Worm (Caenorhabditis elegans) whole organism, late embryonic: Measurements from ENCODE around the gene aldo-1.

Experiments used
- C08G9.2 ChIP-seq: sonication (generic microtip); optimal IDR thresholded peaks from 2 replicates; lab custom pipeline; 2016; ENCODE audit warnings: mild to moderate bottlenecking, missing genetic modification characterization, moderate library complexity, missing compliant biosample characterization
- ceh-19 ChIP-seq: fragments of 200-800 bp; sonication (Bioruptor generic); optimal IDR thresholded peaks from 2 replicates; lab custom pipeline; 2018; ENCODE audit warnings: mild to moderate bottlenecking, missing genetic modification characterization, missing compliant biosample characterization
- ceh-2 ChIP-seq: sonication (generic microtip); optimal IDR thresholded peaks from 2 replicates; lab custom pipeline; 2016; ENCODE audit warnings: missing genotype, missing genetic modification characterization, missing compliant biosample characterization
- ceh-34 ChIP-seq: sonication (generic microtip); optimal IDR thresholded peaks from 2 replicates; lab custom pipeline; 2016; ENCODE audit warnings: mild to moderate bottlenecking, missing genetic modification characterization, missing compliant biosample characterization
- ceh-45 ChIP-seq: fragments of 200-800 bp; sonication (Bioruptor generic); IDR thresholded peaks from 2 replicates; pipeline ENCODE4 v1.3.6; 2022; ENCODE audit warnings: missing genetic modification reagents, missing genetic modification characterization, missing compliant biosample characterization
- ceh-9 ChIP-seq: sonication (generic microtip); optimal IDR thresholded peaks from 2 replicates; lab custom pipeline; 2016; ENCODE audit warnings: mild to moderate bottlenecking, missing genetic modification characterization, inconsistent platforms, missing compliant biosample characterization
- elt-4 ChIP-seq: sonication (generic microtip); optimal IDR thresholded peaks from 2 replicates; lab custom pipeline; 2016; ENCODE audit warnings: missing genetic modification characterization, missing compliant biosample characterization
- fax-1 ChIP-seq: sonication (generic microtip); optimal IDR thresholded peaks from 2 replicates; lab custom pipeline; 2016; ENCODE audit warnings: missing genotype, missing genetic modification characterization, missing compliant biosample characterization
- fkh-10 ChIP-seq: fragments of 150-350 bp; optimal IDR thresholded peaks from 2 replicates; lab custom pipeline; 2014; ENCODE audit warnings: missing biosample characterization, missing genetic modification reagents, missing genetic modification characterization
- gmeb-2 ChIP-seq: sonication (generic microtip); optimal IDR thresholded peaks from 2 replicates; lab custom pipeline; 2016; ENCODE audit warnings: missing genetic modification characterization, inconsistent platforms, missing compliant biosample characterization
- hlh-13 ChIP-seq: fragments of 200-800 bp; sonication (Bioruptor generic); optimal IDR thresholded peaks from 2 replicates; lab custom pipeline; 2018; ENCODE audit warnings: mild to moderate bottlenecking, missing genetic modification characterization, missing compliant biosample characterization
- hlh-15 ChIP-seq: sonication (generic microtip); optimal IDR thresholded peaks from 2 replicates; lab custom pipeline; 2016; ENCODE audit warnings: missing genetic modification characterization, missing compliant biosample characterization
- hlh-30 ChIP-seq: sonication (generic microtip); optimal IDR thresholded peaks from 2 replicates; lab custom pipeline; 2017; ENCODE audit warnings: antibody characterized with exemption, missing genetic modification characterization, missing compliant biosample characterization; ENCODE audit not compliant: insufficient read depth
- hlh-8 ChIP-seq: sonication (generic microtip); optimal IDR thresholded peaks from 2 replicates; lab custom pipeline; 2016; ENCODE audit warnings: missing genotype, missing genetic modification characterization, missing compliant biosample characterization
- lim-6 ChIP-seq: sonication (generic microtip); optimal IDR thresholded peaks from 2 replicates; lab custom pipeline; 2016; ENCODE audit warnings: missing genetic modification characterization, missing compliant biosample characterization
- madf-2 ChIP-seq: sonication (generic microtip); optimal IDR thresholded peaks from 2 replicates; lab custom pipeline; 2017; ENCODE audit warnings: missing genetic modification characterization, missing compliant biosample characterization
- nhr-232 ChIP-seq: sonication (generic microtip); optimal IDR thresholded peaks from 2 replicates; lab custom pipeline; 2016; ENCODE audit warnings: missing genetic modification characterization, missing compliant biosample characterization
- pha-2 ChIP-seq: sonication (generic microtip); optimal IDR thresholded peaks from 2 replicates; lab custom pipeline; 2017; ENCODE audit warnings: mild to moderate bottlenecking, missing genetic modification characterization, missing compliant biosample characterization
- pha-4 ChIP-seq: fragments of 150-350 bp; optimal IDR thresholded peaks from 2 replicates; lab custom pipeline; 2018; ENCODE audit warnings: missing biosample characterization, missing genetic modification reagents, missing genetic modification characterization
- pqm-1 ChIP-seq: sonication (generic microtip); optimal IDR thresholded peaks from 2 replicates; lab custom pipeline; 2016; ENCODE audit warnings: missing genetic modification characterization, missing compliant biosample characterization
- ref-2 ChIP-seq: sonication (generic microtip); optimal IDR thresholded peaks from 2 replicates; lab custom pipeline; 2016; ENCODE audit warnings: missing genetic modification characterization, missing compliant biosample characterization
- sdc-2 ChIP-seq: sonication (generic microtip); optimal IDR thresholded peaks from 2 replicates; lab custom pipeline; 2016; ENCODE audit warnings: missing genotype, missing genetic modification characterization, missing compliant biosample characterization
- sox-2 ChIP-seq: fragments of 200-800 bp; sonication (Bioruptor generic); IDR thresholded peaks from 2 replicates; pipeline ENCODE4 v1.3.6; 2022; ENCODE audit warnings: missing genetic modification reagents, missing genetic modification characterization, missing compliant biosample characterization
- sox-4 ChIP-seq: sonication (generic microtip); optimal IDR thresholded peaks from 2 replicates; lab custom pipeline; 2017; ENCODE audit warnings: mild to moderate bottlenecking, missing genetic modification characterization, inconsistent platforms, missing compliant biosample characterization
- tbx-2 ChIP-seq: sonication (generic microtip); optimal IDR thresholded peaks from 2 replicates; lab custom pipeline; 2016; ENCODE audit warnings: missing genetic modification characterization, missing compliant biosample characterization
- tbx-7 ChIP-seq: sonication (generic microtip); optimal IDR thresholded peaks from 2 replicates; lab custom pipeline; 2016; ENCODE audit warnings: missing genotype, missing genetic modification characterization, missing compliant biosample characterization
- unc-42 ChIP-seq: sonication (generic microtip); optimal IDR thresholded peaks from 2 replicates; lab custom pipeline; 2016; ENCODE audit warnings: missing genotype, missing genetic modification characterization, missing compliant biosample characterization
- unc-55 ChIP-seq: sonication (generic microtip); optimal IDR thresholded peaks from 2 replicates; lab custom pipeline; 2017; ENCODE audit warnings: missing biosample characterization, missing genetic modification reagents, missing genetic modification characterization
- zip-5 ChIP-seq: sonication (generic microtip); optimal IDR thresholded peaks from 2 replicates; lab custom pipeline; 2016; ENCODE audit warnings: missing genetic modification characterization, missing compliant biosample characterization

Gene aldo-1

ce11 chrIII:13528513-13529249 is 36.1 kb downstream of the aldo-1 start:
- TF ChIP-seq gmeb-2 (tag; lab: Kevin White, UChicago) (no peak), ceh-34 (tag; lab: Kevin White, UChicago) (peak; percentile 60)
- TF ChIP-seq, all 69 proteins: peak for 1

ce11 chrIII:13527424-13528097 is 37.2 kb downstream of the aldo-1 start, which contains the start of gene lron-13:
Gene lron-13 (plus strand): TSS chrIII:13527438.
- peak; percentile 13 for TF ChIP-seq tbx-2 (tag; lab: Kevin White, UChicago)
- TF ChIP-seq ceh-9 (tag; lab: Kevin White, UChicago) = no peak
- no peak for TF ChIP-seq ref-2 (tag; lab: Kevin White, UChicago)
- TF ChIP-seq pha-2 (tag; lab: Kevin White, UChicago) = peak; percentile 35

ce11 chrIII:13526702-13527101 is 38.0 kb downstream of the aldo-1 start:
- TF ChIP-seq fkh-10 (GFP tag; lab: Kevin White, UChicago) (peak; percentile 85), pqm-1 (tag; lab: Kevin White, UChicago) (no peak), ceh-9 (tag; lab: Kevin White, UChicago) (no peak), pha-4 (no peak), hlh-8 (tag; lab: Kevin White, UChicago) (no peak), elt-4 (tag; lab: Kevin White, UChicago) (no peak), nhr-232 (tag; lab: Kevin White, UChicago) (no peak), unc-42 (tag; lab: Kevin White, UChicago) (peak; percentile 92), pha-2 (tag; lab: Kevin White, UChicago) (no peak), unc-55 (GFP tag; lab: Kevin White, UChicago) (no peak), hlh-13 (GFP tag; lab: Kevin White, UChicago) (no peak), sox-2 (GFP tag; lab: Robert Waterston, UW) (no peak), tbx-7 (no peak), madf-2 (no peak), zip-5 (no peak), hlh-15 (tag; lab: Kevin White, UChicago) (no peak)

ce11 chrIII:13526191-13526590 is 38.5 kb downstream of the aldo-1 start:
- TF ChIP-seq zip-5 (no peak), pha-4 (no peak), hlh-30 (no peak), pha-2 (tag; lab: Kevin White, UChicago) (no peak), madf-2 (no peak), fkh-10 (GFP tag; lab: Kevin White, UChicago) (no peak), lim-6 (tag; lab: Kevin White, UChicago) (no peak), sox-2 (GFP tag; lab: Robert Waterston, UW) (no peak), ceh-2 (tag; lab: Kevin White, UChicago) (no peak), C08G9.2 (tag; lab: Kevin White, UChicago) (no peak), sdc-2 (tag; lab: Kevin White, UChicago) (no peak), sox-4 (no peak), pqm-1 (tag; lab: Kevin White, UChicago) (no peak)

ce11 chrIII:13525118-13525839 is 39.5 kb downstream of the aldo-1 start:
- 0 out of 2 replicates have a peak, but pooled peaks have one; percentile 19 for TF ChIP-seq ceh-45
- peak; percentile 34 for TF ChIP-seq ceh-19 (GFP tag; lab: Kevin White, UChicago)
- TF ChIP-seq unc-42 (tag; lab: Kevin White, UChicago) = peak; percentile 90
- TF ChIP-seq sox-4 = peak; percentile 7
- no peak for TF ChIP-seq pha-4
- no peak for TF ChIP-seq fax-1 (tag; lab: Kevin White, UChicago)
- TF ChIP-seq ceh-34 (tag; lab: Kevin White, UChicago) = peak; percentile 24
- TF ChIP-seq, all 69 proteins: peak for 5
